Fruit fly (Drosophila melanogaster): ENCODE results near the gene Pkcdelta.

DNA sequence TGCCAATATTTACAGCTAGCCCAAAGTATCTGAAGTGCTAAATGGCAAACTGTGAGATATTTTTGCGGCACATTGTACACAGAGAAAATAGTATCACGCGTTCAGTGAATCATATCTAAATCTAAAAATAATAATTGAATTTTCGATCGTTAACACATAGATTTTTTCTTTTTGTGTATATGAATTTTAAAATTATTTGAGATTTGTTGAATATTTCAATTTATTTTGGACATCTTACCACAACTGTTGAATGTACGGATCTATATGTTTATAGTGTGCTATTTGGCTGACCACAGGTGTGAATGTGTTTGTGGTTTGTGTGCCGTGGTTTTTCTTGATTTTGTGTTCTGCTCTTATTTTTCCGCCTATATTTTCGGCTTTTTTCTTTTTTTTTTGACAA lies 37.8 kb downstream of the Pkcdelta start:
- no peak for TF ChIP-seq sr (GFP tag; IDR thresholded peaks at IDR 0.05)
- TF ChIP-seq sens-2 (GFP tag; IDR thresholded peaks at IDR 0.05), result no peak
- TF ChIP-seq Atf3 (GFP tag; optimal IDR thresholded peaks at IDR 0.05), result no peak
- TF ChIP-seq sqz (GFP tag; optimal IDR thresholded peaks at IDR 0.05), result no peak
- no peak for TF ChIP-seq usp (GFP tag; optimal IDR thresholded peaks at IDR 0.05)
- TF ChIP-seq CG14441 (GFP tag; IDR thresholded peaks at IDR 0.05), result peak; percentile 69
- peak; percentile 42 for TF ChIP-seq Atf-2 (GFP tag; optimal IDR thresholded peaks at IDR 0.05)
- TF ChIP-seq CG4617 (GFP tag; optimal IDR thresholded peaks at IDR 0.05; ENCODE audit: borderline replicate concordance), result no peak
